Worm (Caenorhabditis elegans) whole organism, late embryonic: ENCODE measurements around the gene oac-41.

ENCODE experiments used
- elt-2 ChIP-seq: sonication (generic microtip); optimal IDR thresholded peaks from 2 replicates; lab custom pipeline; 2016; ENCODE audit warnings: missing genetic modification reagents, missing genetic modification characterization, missing compliant biosample characterization
- pqm-1 ChIP-seq: sonication (generic microtip); optimal IDR thresholded peaks from 2 replicates; lab custom pipeline; 2016; ENCODE audit warnings: missing genetic modification characterization, missing compliant biosample characterization

DNA sequence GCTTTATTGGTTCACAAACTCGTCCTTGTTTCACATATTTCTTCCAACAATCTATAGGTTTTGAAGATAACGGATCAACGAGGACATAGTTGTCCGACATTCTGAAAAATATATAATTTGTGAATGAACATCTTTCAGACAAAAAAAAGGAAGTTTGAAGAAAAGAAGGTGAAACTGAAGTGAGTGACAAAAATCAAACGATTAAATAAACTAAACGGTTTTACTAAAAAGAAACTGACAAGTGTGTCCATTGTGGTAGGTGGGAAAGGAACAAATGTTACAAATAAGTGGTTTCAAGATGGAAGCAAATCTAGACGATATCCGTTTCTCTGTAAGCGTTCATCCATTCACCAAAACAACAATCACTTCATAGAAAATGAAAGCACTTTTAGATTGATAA, 40.4 kb upstream of the oac-41 start, which contains the start of gene C25E10.12:
- TF ChIP-seq pqm-1 (tag; lab: Kevin White, UChicago) = no peak
- TF ChIP-seq elt-2 (tag; lab: Kevin White, UChicago) = no peak
